Worm (Caenorhabditis elegans) whole organism, mixed stage, embryonic: Measurements from ENCODE around the gene ani-2.

ENCODE experiments used
- M03D4.4 ChIP-seq: sonication (generic microtip); optimal IDR thresholded peaks from 2 replicates; lab custom pipeline; 2017; ENCODE audit warnings: mild to moderate bottlenecking, missing genetic modification characterization, missing compliant biosample characterization
- bed-3 ChIP-seq: fragments of 200-800 bp; sonication (Bioruptor generic); optimal IDR thresholded peaks from 3 replicates; lab custom pipeline; 2018; ENCODE audit warnings: mild to moderate bottlenecking, missing genetic modification characterization, moderate library complexity, missing compliant biosample characterization
- blmp-1 ChIP-seq: fragments of 150-350 bp; optimal IDR thresholded peaks from 2 replicates; lab custom pipeline; 2014; ENCODE audit warnings: missing biosample characterization, missing genetic modification characterization
- ceh-39 ChIP-seq: fragments of 150-350 bp; optimal IDR thresholded peaks from 2 replicates; lab custom pipeline; 2014; ENCODE audit warnings: missing biosample characterization, missing genetic modification characterization
- ceh-43 ChIP-seq: fragments of 200-800 bp; sonication (Bioruptor generic); optimal IDR thresholded peaks from 2 replicates; lab custom pipeline; 2018; ENCODE audit warnings: mild to moderate bottlenecking, missing genetic modification characterization, moderate library complexity, missing compliant biosample characterization
- ceh-83 ChIP-seq: fragments of 200-800 bp; sonication (Bioruptor generic); optimal IDR thresholded peaks from 2 replicates; lab custom pipeline; 2018; ENCODE audit warnings: mild to moderate bottlenecking, missing genetic modification characterization, missing compliant biosample characterization
- ces-1 ChIP-seq: fragments of 150-350 bp; optimal IDR thresholded peaks from 2 replicates; lab custom pipeline; 2014; ENCODE audit warnings: missing biosample characterization, missing genetic modification reagents, missing genetic modification characterization
- cnd-1 ChIP-seq: fragments of 200-800 bp; sonication (Bioruptor generic); optimal IDR thresholded peaks from 2 replicates; lab custom pipeline; 2018; ENCODE audit warnings: mild to moderate bottlenecking, missing genetic modification characterization, missing compliant biosample characterization
- drap-1 ChIP-seq: fragments of 200-800 bp; sonication (Bioruptor generic); optimal IDR thresholded peaks from 3 replicates; lab custom pipeline; 2018; ENCODE audit warnings: mild to moderate bottlenecking, missing genetic modification characterization, missing compliant biosample characterization
- elt-1 ChIP-seq: sonication (generic microtip); optimal IDR thresholded peaks from 2 replicates; lab custom pipeline; 2017; ENCODE audit warnings: missing genetic modification characterization, mild to moderate bottlenecking, missing compliant biosample characterization, antibody characterized with exemption, moderate library complexity, borderline replicate concordance; ENCODE audit not compliant: insufficient read depth
- elt-3 ChIP-seq: fragments of 150-350 bp; optimal IDR thresholded peaks from 2 replicates; lab custom pipeline; 2014; ENCODE audit warnings: missing biosample characterization, missing genetic modification characterization
- flh-1 ChIP-seq: fragments of 200-800 bp; sonication (Bioruptor generic); optimal IDR thresholded peaks from 2 replicates; lab custom pipeline; 2018; ENCODE audit warnings: mild to moderate bottlenecking, missing genetic modification characterization, moderate library complexity, missing compliant biosample characterization
- ham-2 ChIP-seq: fragments of 200-800 bp; sonication (Bioruptor generic); optimal IDR thresholded peaks from 2 replicates; lab custom pipeline; 2018; ENCODE audit warnings: mild to moderate bottlenecking, missing genetic modification characterization, missing compliant biosample characterization
- hlh-1 ChIP-seq: fragments of 150-350 bp; optimal IDR thresholded peaks from 2 replicates; lab custom pipeline; 2014; ENCODE audit warnings: missing biosample characterization, missing genetic modification reagents, missing genetic modification characterization
- lin-13 ChIP-seq: fragments of 150-350 bp; optimal IDR thresholded peaks from 2 replicates; lab custom pipeline; 2014; ENCODE audit warnings: missing biosample characterization, missing genetic modification characterization
- lin-32 ChIP-seq: fragments of 200-800 bp; sonication (Bioruptor generic); optimal IDR thresholded peaks from 2 replicates; lab custom pipeline; 2018; ENCODE audit warnings: mild to moderate bottlenecking, missing genetic modification characterization, missing compliant biosample characterization
- lsy-2 ChIP-seq: fragments of 150-350 bp; optimal IDR thresholded peaks from 2 replicates; lab custom pipeline; 2014; ENCODE audit warnings: missing biosample characterization, missing genetic modification characterization
- mab-5 ChIP-seq: fragments of 150-350 bp; optimal IDR thresholded peaks from 2 replicates; lab custom pipeline; 2014; ENCODE audit warnings: missing biosample characterization, missing genetic modification characterization
- mep-1 ChIP-seq: fragments of 150-350 bp; optimal IDR thresholded peaks from 2 replicates; lab custom pipeline; 2017; ENCODE audit warnings: missing biosample characterization, missing genetic modification reagents, missing genetic modification characterization, inconsistent platforms
- mls-2 ChIP-seq: sonication (generic microtip); optimal IDR thresholded peaks from 2 replicates; lab custom pipeline; 2016; ENCODE audit warnings: mild to moderate bottlenecking, missing genetic modification characterization, moderate library complexity, missing compliant biosample characterization
- nhr-12 ChIP-seq: fragments of 150-350 bp; optimal IDR thresholded peaks from 2 replicates; lab custom pipeline; 2014; ENCODE audit warnings: missing biosample characterization, missing genetic modification characterization
- nhr-2 ChIP-seq: fragments of 150-350 bp; optimal IDR thresholded peaks from 2 replicates; lab custom pipeline; 2014; ENCODE audit warnings: missing biosample characterization, missing genetic modification characterization
- nhr-28 ChIP-seq: fragments of 150-350 bp; optimal IDR thresholded peaks from 2 replicates; lab custom pipeline; 2014; ENCODE audit warnings: missing biosample characterization, missing genetic modification characterization
- nhr-76 ChIP-seq: sonication (generic microtip); optimal IDR thresholded peaks from 2 replicates; lab custom pipeline; 2017; ENCODE audit warnings: missing biosample characterization, missing genetic modification characterization
- pha-4 ChIP-seq: fragments of 150-350 bp; optimal IDR thresholded peaks from 2 replicates; lab custom pipeline; 2018; ENCODE audit warnings: missing biosample characterization, missing genetic modification reagents, missing genetic modification characterization
- sem-2 ChIP-seq: fragments of 200-800 bp; sonication (Bioruptor generic); optimal IDR thresholded peaks from 2 replicates; lab custom pipeline; 2018; ENCODE audit warnings: mild to moderate bottlenecking, missing genetic modification characterization, missing compliant biosample characterization
- snpc-4 ChIP-seq: fragments of 150-350 bp; optimal IDR thresholded peaks from 2 replicates; lab custom pipeline; 2014; ENCODE audit warnings: missing biosample characterization, missing genetic modification characterization
- sptf-1 ChIP-seq: sonication (generic microtip); optimal IDR thresholded peaks from 2 replicates; lab custom pipeline; 2017; ENCODE audit warnings: mild to moderate bottlenecking, missing genetic modification characterization, moderate library complexity, missing compliant biosample characterization
- tbx-8 ChIP-seq: fragments of 200-800 bp; sonication (Bioruptor generic); optimal IDR thresholded peaks from 2 replicates; lab custom pipeline; 2018; ENCODE audit warnings: mild to moderate bottlenecking, missing genetic modification characterization, moderate library complexity, missing compliant biosample characterization
- unc-39 ChIP-seq: fragments of 150-350 bp; optimal IDR thresholded peaks from 2 replicates; lab custom pipeline; 2014; ENCODE audit warnings: missing biosample characterization, missing genetic modification characterization
- unc-62 ChIP-seq: fragments of 150-350 bp; optimal IDR thresholded peaks from 2 replicates; lab custom pipeline; 2014; ENCODE audit warnings: missing biosample characterization, missing genetic modification reagents, missing genetic modification characterization
- zip-8 ChIP-seq: fragments of 150-350 bp; optimal IDR thresholded peaks from 2 replicates; lab custom pipeline; 2014; ENCODE audit warnings: missing biosample characterization, missing genetic modification characterization
- ztf-11 ChIP-seq: fragments of 150-350 bp; optimal IDR thresholded peaks from 2 replicates; lab custom pipeline; 2014; ENCODE audit warnings: missing biosample characterization, missing genetic modification characterization

Gene ani-2

DNA sequence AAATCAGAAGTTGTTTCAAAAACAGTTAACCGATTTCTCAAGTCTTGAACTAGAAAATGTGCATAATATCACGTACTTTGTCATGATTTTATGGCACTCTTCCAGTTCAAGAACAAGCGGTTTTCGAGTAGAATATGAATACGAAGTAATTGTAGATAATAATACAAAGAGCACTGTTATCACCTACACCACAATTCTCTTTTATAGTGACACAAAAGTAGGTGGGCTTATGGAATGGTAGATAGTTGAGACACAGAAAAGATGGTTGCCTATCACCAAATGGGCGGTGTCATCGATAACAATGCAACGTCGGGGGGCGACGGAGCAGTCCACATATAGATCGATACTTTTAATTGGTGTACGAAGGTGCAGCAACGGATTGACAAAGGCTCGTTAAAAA lies 36.5 kb downstream of the ani-2 start:
- TF ChIP-seq lin-32 (GFP tag; lab: Kevin White, UChicago) (no peak), ztf-11 (no peak), ces-1 (no peak), lsy-2 (tag; lab: Kevin White, UChicago) (no peak), nhr-28 (tag; lab: Kevin White, UChicago) (no peak), ceh-39 (tag; lab: Kevin White, UChicago) (no peak), elt-3 (tag; lab: Kevin White, UChicago) (no peak), nhr-2 (tag; lab: Kevin White, UChicago) (no peak), mab-5 (tag; lab: Kevin White, UChicago) (no peak), nhr-76 (tag; lab: Kevin White, UChicago) (no peak), elt-1 (tag; lab: Kevin White, UChicago) (no peak), mep-1 (tag; lab: Kevin White, UChicago) (no peak), lin-13 (no peak), snpc-4 (tag; lab: Kevin White, UChicago) (no peak), flh-1 (no peak), hlh-1 (tag; lab: Kevin White, UChicago) (no peak), M03D4.4 (no peak), nhr-12 (tag; lab: Kevin White, UChicago) (no peak), tbx-8 (GFP tag; lab: Kevin White, UChicago) (no peak), ham-2 (GFP tag; lab: Kevin White, UChicago) (no peak)

DNA sequence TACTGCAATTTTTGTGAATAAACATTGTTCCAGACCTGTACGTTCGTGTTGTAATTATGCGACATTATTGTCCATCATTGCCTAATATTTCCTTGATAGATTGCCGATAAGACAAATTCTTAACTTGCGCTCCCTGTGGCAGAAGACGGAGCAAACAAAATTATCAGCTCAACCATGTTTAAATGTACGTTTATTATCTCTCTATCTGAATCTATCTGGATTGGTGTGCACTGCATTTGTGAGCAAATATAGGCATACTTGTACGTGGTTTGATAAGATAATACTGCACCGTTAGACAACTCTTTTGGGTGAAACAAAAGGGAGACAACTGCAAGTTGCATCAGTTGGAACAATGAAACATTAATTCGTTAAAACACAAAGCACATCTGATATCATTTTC lies 37.9 kb downstream of the ani-2 start:
- TF ChIP-seq hlh-1 (tag; lab: Kevin White, UChicago) (no peak), blmp-1 (tag; lab: Kevin White, UChicago) (no peak), ces-1 (no peak), sptf-1 (no peak), lin-32 (GFP tag; lab: Kevin White, UChicago) (no peak), lin-13 (no peak), lsy-2 (tag; lab: Kevin White, UChicago) (no peak), tbx-8 (GFP tag; lab: Kevin White, UChicago) (no peak), ceh-83 (GFP tag; lab: Kevin White, UChicago) (no peak), cnd-1 (tag; lab: Kevin White, UChicago) (no peak), ceh-39 (tag; lab: Kevin White, UChicago) (no peak), flh-1 (no peak), unc-39 (tag; lab: Kevin White, UChicago) (no peak), pha-4 (tag; lab: Kevin White, UChicago) (no peak), mls-2 (no peak), elt-3 (tag; lab: Kevin White, UChicago) (no peak), bed-3 (no peak), unc-62 (GFP tag; lab: Kevin White, UChicago) (no peak), ztf-11 (no peak), ceh-43 (GFP tag; lab: Kevin White, UChicago) (no peak)
- TF ChIP-seq, all 35 proteins: peak for 0

DNA sequence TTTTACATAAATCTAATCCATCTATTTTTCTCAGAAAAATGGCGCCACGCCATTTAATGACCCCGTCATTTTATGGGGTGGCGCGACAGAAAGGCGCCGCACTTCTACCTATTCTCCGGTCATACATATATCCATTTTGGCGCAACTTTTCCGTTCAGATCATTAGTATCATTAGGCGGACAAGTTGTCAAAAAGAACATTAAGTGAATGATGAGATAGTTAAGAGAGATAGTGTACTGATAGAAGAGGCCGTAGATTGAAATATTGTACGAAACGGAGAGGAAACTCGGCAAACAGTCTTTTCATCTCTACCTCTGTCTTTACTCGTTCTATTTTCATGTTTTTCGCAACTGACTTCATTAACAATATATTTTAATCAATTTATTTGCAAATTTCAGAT lies 41.1 kb downstream of the ani-2 start, which contains the start of gene sma-6:
TSS of gene sma-6 (plus strand) at position 399 of the 400 bp plus-strand sequence.
- TF ChIP-seq snpc-4 (tag; lab: Kevin White, UChicago), result no peak
- TF ChIP-seq M03D4.4, result no peak
- TF ChIP-seq sem-2, result no peak
- TF ChIP-seq mls-2, result no peak
- TF ChIP-seq mep-1 (tag; lab: Kevin White, UChicago), result no peak
- no peak for TF ChIP-seq drap-1 (GFP tag; lab: Kevin White, UChicago)
- TF ChIP-seq zip-8, result no peak
- no peak for TF ChIP-seq elt-1 (tag; lab: Kevin White, UChicago)
- no peak for TF ChIP-seq elt-3 (tag; lab: Kevin White, UChicago)
- TF ChIP-seq blmp-1 (tag; lab: Kevin White, UChicago), result no peak
- no peak for TF ChIP-seq sptf-1

- TF ChIP-seq M03D4.4 (no peak), blmp-1 (tag; lab: Kevin White, UChicago) (no peak), hlh-1 (tag; lab: Kevin White, UChicago) (no peak)
- TF ChIP-seq, all 35 proteins: peak for 0
These were observed 42.2 kb downstream of the ani-2 start, which contains the start of gene C32D5.4 for ce11 chrII:6322979-6323378. Gene C32D5.4 (minus strand): TSS chrII:6323079.
